Worm (Caenorhabditis elegans) whole organism, L4 larva: ENCODE measurements around the gene nhr-101.

Experiments used
- D1046.2 ChIP-seq: fragments of 200-800 bp; sonication (Bioruptor generic); IDR thresholded peaks from 2 replicates; pipeline ENCODE4 v1.3.6; 2022; ENCODE audit warnings: missing genetic modification characterization, missing compliant biosample characterization
- F10B5.3 ChIP-seq: sonication (generic microtip); optimal IDR thresholded peaks from 2 replicates; lab custom pipeline; 2016; ENCODE audit warnings: mild to moderate bottlenecking, missing genetic modification characterization, missing compliant biosample characterization
- F26F4.8 ChIP-seq: fragments of 200-800 bp; sonication (Bioruptor generic); conservative IDR thresholded peaks from 2 replicates; pipeline ENCODE4 v1.3.6; 2022; ENCODE audit warnings: missing genetic modification characterization, missing compliant biosample characterization
- T26A8.4 ChIP-seq: fragments of 200-800 bp; sonication (Bioruptor generic); IDR thresholded peaks from 2 replicates; pipeline ENCODE4 v1.3.6; 2022; ENCODE audit warnings: missing genetic modification characterization, missing compliant biosample characterization
- Y48G9A.11 ChIP-seq: fragments of 200-800 bp; sonication (Bioruptor generic); IDR thresholded peaks from 2 replicates; pipeline ENCODE4 v1.3.6; 2022; ENCODE audit warnings: missing genetic modification reagents, missing genetic modification characterization, missing compliant biosample characterization
- Y5F2A.4 ChIP-seq: fragments of 200-800 bp; sonication (Bioruptor generic); optimal IDR thresholded peaks from 2 replicates; lab custom pipeline; 2018; ENCODE audit warnings: mild to moderate bottlenecking, missing genetic modification characterization, missing compliant biosample characterization
- Y75B8A.6 ChIP-seq: fragments of 200-800 bp; sonication (Bioruptor generic); IDR thresholded peaks from 2 replicates; pipeline ENCODE4 v1.3.6; 2022; ENCODE audit warnings: missing genetic modification reagents, missing genetic modification characterization, missing compliant biosample characterization
- aha-1 ChIP-seq: fragments of 150-350 bp; peaks from one replicate; lab custom pipeline; 2014; ENCODE audit warnings: missing biosample characterization, missing genetic modification characterization
- aly-2 ChIP-seq: sonication (generic microtip); optimal IDR thresholded peaks from 2 replicates; lab custom pipeline; 2018; ENCODE audit warnings: missing biosample characterization, missing genetic modification characterization
- attf-4 ChIP-seq: sonication (generic microtip); optimal IDR thresholded peaks from 3 replicates; lab custom pipeline; 2017; ENCODE audit warnings: missing biosample characterization, missing genetic modification characterization
- ceh-28 ChIP-seq: fragments of 150-350 bp; optimal IDR thresholded peaks from 2 replicates; lab custom pipeline; 2014; ENCODE audit warnings: missing biosample characterization, missing genetic modification reagents, missing genetic modification characterization
- ceh-62 ChIP-seq: sonication (generic microtip); optimal IDR thresholded peaks from 2 replicates; lab custom pipeline; 2017; ENCODE audit warnings: missing biosample characterization, missing genetic modification characterization
- cey-2 ChIP-seq: sonication (generic microtip); optimal IDR thresholded peaks from 3 replicates; lab custom pipeline; 2017; ENCODE audit warnings: missing genetic modification characterization, mild to moderate bottlenecking, missing compliant biosample characterization, antibody characterized with exemption, borderline replicate concordance; ENCODE audit not compliant: insufficient read depth
- daf-16 ChIP-seq, 3 experiments: sonication (generic microtip); optimal IDR thresholded peaks; 2 replicates each; lab custom pipeline; 2016 to 2017; ENCODE audit warnings: missing genetic modification characterization in 3 of 3, missing genetic modification reagents in 3 of 3, mild to moderate bottlenecking in 2 of 3, missing compliant biosample characterization in 2 of 3, missing biosample characterization in 1 of 3, moderate library complexity in 1 of 3
- daf-8 ChIP-seq: fragments of 200-800 bp; sonication (Bioruptor generic); IDR thresholded peaks from 2 replicates; pipeline ENCODE4 v1.3.6; 2022; ENCODE audit warnings: missing genetic modification characterization, missing compliant biosample characterization
- dpl-1 ChIP-seq: fragments of 150-350 bp; optimal IDR thresholded peaks from 2 replicates; lab custom pipeline; 2014; ENCODE audit warnings: missing biosample characterization, missing genetic modification reagents, missing genetic modification characterization
- egl-27 ChIP-seq: sonication (generic microtip); optimal IDR thresholded peaks from 3 replicates; lab custom pipeline; 2017; ENCODE audit warnings: missing biosample characterization, missing genetic modification reagents, missing genetic modification characterization
- egl-43 ChIP-seq: fragments of 200-800 bp; sonication (Bioruptor generic); IDR thresholded peaks from 2 replicates; pipeline ENCODE4 v1.3.6; 2022; ENCODE audit warnings: missing genetic modification reagents, missing genetic modification characterization, missing compliant biosample characterization
- fkh-10 ChIP-seq: fragments of 150-350 bp; optimal IDR thresholded peaks from 2 replicates; lab custom pipeline; 2014; ENCODE audit warnings: missing biosample characterization, missing genetic modification reagents, missing genetic modification characterization
- fos-1 ChIP-seq: fragments of 150-350 bp; optimal IDR thresholded peaks from 2 replicates; lab custom pipeline; 2014; ENCODE audit warnings: missing biosample characterization, missing genetic modification characterization
- hlh-30 ChIP-seq: sonication (generic microtip); optimal IDR thresholded peaks from 2 replicates; lab custom pipeline; 2017; ENCODE audit warnings: antibody characterized with exemption, mild to moderate bottlenecking, missing genetic modification characterization, missing compliant biosample characterization; ENCODE audit not compliant: insufficient read depth
- jun-1 ChIP-seq: fragments of 150-350 bp; optimal IDR thresholded peaks from 2 replicates; lab custom pipeline; 2014; ENCODE audit warnings: missing biosample characterization, missing genetic modification reagents, missing genetic modification characterization
- lin-39 ChIP-seq: fragments of 150-350 bp; optimal IDR thresholded peaks from 2 replicates; lab custom pipeline; 2014; ENCODE audit warnings: missing biosample characterization, missing genetic modification reagents, missing genetic modification characterization
- madf-5 ChIP-seq, 2 experiments: fragments of 200-800 bp; sonication (Bioruptor generic); IDR thresholded peaks; 2 replicates each; pipeline ENCODE4 v1.3.6; 2022; ENCODE audit warnings: missing compliant biosample characterization in 2 of 2, missing genetic modification characterization in 2 of 2
- madf-9 ChIP-seq: fragments of 200-800 bp; sonication (Bioruptor generic); conservative IDR thresholded peaks from 2 replicates; pipeline ENCODE4 v1.3.6; 2022; ENCODE audit warnings: missing genetic modification reagents, missing genetic modification characterization, missing compliant biosample characterization
- mes-2 ChIP-seq: sonication (generic microtip); optimal IDR thresholded peaks from 2 replicates; lab custom pipeline; 2016; ENCODE audit warnings: missing genotype, mild to moderate bottlenecking, missing genetic modification characterization, missing compliant biosample characterization; ENCODE audit not compliant: poor library complexity, severe bottlenecking
- mxl-2 ChIP-seq: fragments of 200-800 bp; sonication (Bioruptor generic); conservative IDR thresholded peaks from 2 replicates; pipeline ENCODE4 v1.3.6; 2022; ENCODE audit warnings: missing genetic modification reagents, missing genetic modification characterization, missing compliant biosample characterization
- mxl-3 ChIP-seq: fragments of 200-800 bp; sonication (Bioruptor generic); optimal IDR thresholded peaks from 2 replicates; lab custom pipeline; 2018; ENCODE audit warnings: mild to moderate bottlenecking, missing genetic modification characterization, missing compliant biosample characterization
- nhr-10 ChIP-seq: fragments of 150-350 bp; optimal IDR thresholded peaks from 2 replicates; lab custom pipeline; 2014; ENCODE audit warnings: missing biosample characterization, missing genetic modification characterization
- nhr-102 ChIP-seq: sonication (generic microtip); optimal IDR thresholded peaks from 2 replicates; lab custom pipeline; 2016; ENCODE audit warnings: mild to moderate bottlenecking, missing genetic modification characterization, moderate library complexity, missing compliant biosample characterization
- nhr-25 ChIP-seq: sonication (generic microtip); optimal IDR thresholded peaks from 2 replicates; lab custom pipeline; 2017; ENCODE audit warnings: missing genetic modification characterization, mild to moderate bottlenecking, missing compliant biosample characterization, antibody characterized with exemption, moderate library complexity, borderline replicate concordance; ENCODE audit not compliant: insufficient read depth
- nhr-28 ChIP-seq: fragments of 150-350 bp; optimal IDR thresholded peaks from 2 replicates; lab custom pipeline; 2014; ENCODE audit warnings: missing biosample characterization, missing genetic modification characterization
- nhr-41 ChIP-seq: fragments of 200-800 bp; sonication (Bioruptor generic); IDR thresholded peaks from 2 replicates; pipeline ENCODE4 v1.3.6; 2022; ENCODE audit warnings: missing genetic modification reagents, missing genetic modification characterization, missing compliant biosample characterization
- nhr-76 ChIP-seq: fragments of 150-350 bp; optimal IDR thresholded peaks from 2 replicates; lab custom pipeline; 2014; ENCODE audit warnings: missing biosample characterization, missing genetic modification characterization
- nhr-77 ChIP-seq: fragments of 150-350 bp; optimal IDR thresholded peaks from 2 replicates; lab custom pipeline; 2014; ENCODE audit warnings: missing biosample characterization, missing genetic modification characterization
- pha-4 ChIP-seq, 2 experiments: fragments of 150-350 bp in 1 of 2; fragments of 200-800 bp in 1 of 2; sonication (Bioruptor generic) in 1 of 2; IDR thresholded peaks in 1 of 2; optimal IDR thresholded peaks in 1 of 2; 2 replicates each; pipeline versions ENCODE4 v1.3.6 to Lab custom; 2014 to 2022; ENCODE audit warnings: missing genetic modification characterization in 2 of 2, missing genetic modification reagents in 2 of 2, missing biosample characterization in 1 of 2, missing compliant biosample characterization in 1 of 2
- saeg-2 ChIP-seq: fragments of 200-800 bp; sonication (Bioruptor generic); IDR thresholded peaks from 2 replicates; pipeline ENCODE4 v1.3.6; 2022; ENCODE audit warnings: missing genetic modification reagents, missing genetic modification characterization, missing compliant biosample characterization
- skn-1 ChIP-seq: fragments of 150-350 bp; optimal IDR thresholded peaks from 2 replicates; lab custom pipeline; 2014; ENCODE audit warnings: missing biosample characterization, missing genetic modification characterization
- spr-1 ChIP-seq: sonication (generic microtip); optimal IDR thresholded peaks from 2 replicates; lab custom pipeline; 2016; ENCODE audit warnings: mild to moderate bottlenecking, missing genetic modification characterization, missing compliant biosample characterization
- tra-1 ChIP-seq: fragments of 200-800 bp; sonication (Bioruptor generic); IDR thresholded peaks from 2 replicates; pipeline ENCODE4 v1.3.6; 2022; ENCODE audit warnings: missing genetic modification reagents, missing genetic modification characterization, missing compliant biosample characterization
- unc-39 ChIP-seq: sonication (generic microtip); optimal IDR thresholded peaks from 2 replicates; lab custom pipeline; 2017; ENCODE audit warnings: missing biosample characterization, missing genetic modification characterization
- unc-62 ChIP-seq, 3 experiments: fragments of 150-350 bp in 1 of 3; sonication (generic microtip); optimal IDR thresholded peaks in 2 of 3; peaks in 1 of 3; 1 replicate in 1 of 3; 2 replicates in 2 of 3; lab custom pipeline; 2014 to 2017; ENCODE audit warnings: missing biosample characterization in 3 of 3, missing genetic modification characterization in 3 of 3, missing genetic modification reagents in 3 of 3, missing genotype in 1 of 3
- vab-7 ChIP-seq: fragments of 200-800 bp; sonication (Bioruptor generic); IDR thresholded peaks from 2 replicates; pipeline ENCODE4 v1.3.6; 2022; ENCODE audit warnings: missing genetic modification reagents, missing genetic modification characterization, missing compliant biosample characterization
- zip-2 ChIP-seq: fragments of 150-350 bp; optimal IDR thresholded peaks from 2 replicates; lab custom pipeline; 2014; ENCODE audit warnings: missing biosample characterization, missing genetic modification characterization
- ztf-11 ChIP-seq: fragments of 150-350 bp; optimal IDR thresholded peaks from 2 replicates; lab custom pipeline; 2014; ENCODE audit warnings: missing biosample characterization, missing genetic modification characterization

The nhr-101 gene

ce11 chrV:11533365-11533949, 36.8 kb upstream of the nhr-101 start:
- TF ChIP-seq aha-1 (tag; lab: Kevin White, UChicago): peak; percentile 93
- TF ChIP-seq D1046.2 (GFP tag; lab: Robert Waterston, UW): 0 out of 2 replicates have a peak, but pooled peaks have one; percentile 51
- TF ChIP-seq F26F4.8 (GFP tag; lab: Robert Waterston, UW): no peak
- no peak for TF ChIP-seq daf-8 (GFP tag; lab: Robert Waterston, UW)
- TF ChIP-seq unc-62 (GFP tag; optimal IDR thresholded peaks at IDR 0.05 in 1 of 2; lab: Kevin White, UChicago): peak in 1 of 2 experiments; percentile 93
- TF ChIP-seq unc-62 (tag; optimal IDR thresholded peaks at IDR 0.05; lab: Kevin White, UChicago): no peak
- 0 out of 2 replicates have a peak, but pooled peaks have one; percentile 39 for TF ChIP-seq pha-4 (GFP tag; IDR thresholded peaks at IDR 0.05; lab: Robert Waterston, UW)
- no peak for TF ChIP-seq pha-4 (tag; optimal IDR thresholded peaks at IDR 0.05; lab: Kevin White, UChicago)
- no peak for TF ChIP-seq mxl-2 (GFP tag; lab: Robert Waterston, UW)
- TF ChIP-seq nhr-10 (tag; lab: Kevin White, UChicago): no peak
- peak in 1 of 2 experiments; percentile 29 for TF ChIP-seq daf-16 (GFP tag; optimal IDR thresholded peaks at IDR 0.05; lab: Kevin White, UChicago)
- TF ChIP-seq daf-16 (tag; optimal IDR thresholded peaks at IDR 0.05; lab: Kevin White, UChicago): no peak
- no peak for TF ChIP-seq unc-39 (tag; lab: Kevin White, UChicago)
- TF ChIP-seq fos-1 (tag; lab: Kevin White, UChicago): no peak
- TF ChIP-seq madf-9 (GFP tag; lab: Robert Waterston, UW): no peak; the same call in 1 of the 2 replicates
- TF ChIP-seq egl-43: no peak
- TF ChIP-seq nhr-77 (tag; lab: Kevin White, UChicago): no peak
- TF ChIP-seq, all 104 proteins: peak for 5

ce11 chrV:11534495-11535189, 35.6 kb upstream of the nhr-101 start:
- peak; percentile 85 for TF ChIP-seq hlh-30
- no peak for TF ChIP-seq T26A8.4 (GFP tag; lab: Robert Waterston, UW)
- TF ChIP-seq saeg-2 (GFP tag; lab: Robert Waterston, UW): no peak
- TF ChIP-seq spr-1 (tag; lab: Kevin White, UChicago): no peak
- TF ChIP-seq D1046.2 (GFP tag; lab: Robert Waterston, UW): no peak
- TF ChIP-seq ceh-62 (tag; lab: Kevin White, UChicago): no peak
- no peak for TF ChIP-seq nhr-41 (GFP tag; lab: Robert Waterston, UW)
- no peak for TF ChIP-seq jun-1
- TF ChIP-seq Y48G9A.11: no peak
- TF ChIP-seq skn-1 (tag; lab: Kevin White, UChicago): no peak
- no peak for TF ChIP-seq vab-7 (GFP tag; lab: Robert Waterston, UW)
- no peak for TF ChIP-seq dpl-1 (GFP tag; lab: Kevin White, UChicago)
- no peak for TF ChIP-seq unc-39 (tag; lab: Kevin White, UChicago)
- no peak for TF ChIP-seq fkh-10 (GFP tag; lab: Kevin White, UChicago)
- no peak for TF ChIP-seq zip-2
- no peak for TF ChIP-seq attf-4 (tag; lab: Kevin White, UChicago)
- peak; percentile 94 for TF ChIP-seq nhr-28 (tag; lab: Kevin White, UChicago)
- no peak for TF ChIP-seq aly-2 (tag; lab: Kevin White, UChicago)
- TF ChIP-seq mxl-2 (GFP tag; lab: Robert Waterston, UW): no peak
- TF ChIP-seq ztf-11 (tag; lab: Kevin White, UChicago): no peak
- TF ChIP-seq Y75B8A.6 (GFP tag; lab: Robert Waterston, UW): no peak
- TF ChIP-seq daf-8 (GFP tag; lab: Robert Waterston, UW): no peak
- TF ChIP-seq F10B5.3 (tag; lab: Kevin White, UChicago): no peak
- TF ChIP-seq tra-1 (GFP tag; lab: Robert Waterston, UW): no peak
- TF ChIP-seq mes-2 (tag; lab: Kevin White, UChicago): peak; percentile 47
- no peak for TF ChIP-seq Y5F2A.4
- no peak for TF ChIP-seq nhr-102 (tag; lab: Kevin White, UChicago)
- TF ChIP-seq mxl-3 (GFP tag; lab: Kevin White, UChicago): peak; percentile 50
- no peak for TF ChIP-seq ceh-28 (tag; lab: Kevin White, UChicago)
- TF ChIP-seq nhr-25 (tag; lab: Kevin White, UChicago): no peak
- TF ChIP-seq nhr-76 (tag; lab: Kevin White, UChicago): no peak
- TF ChIP-seq cey-2: peak; percentile 78
- TF ChIP-seq madf-5 (GFP tag; IDR thresholded peaks at IDR 0.05; lab: Robert Waterston, UW): no peak
- TF ChIP-seq egl-27 (tag; lab: Kevin White, UChicago): no peak
- no peak for TF ChIP-seq lin-39 (tag; lab: Kevin White, UChicago)
